Worm (Caenorhabditis elegans) whole organism, young adult: ENCODE data around the gene ugt-36.

Experiments used
- B0035.1 ChIP-seq: sonication (generic microtip); optimal IDR thresholded peaks from 2 replicates; lab custom pipeline; 2016; ENCODE audit warnings: missing genetic modification characterization, mild to moderate bottlenecking, missing compliant biosample characterization, missing genotype, missing genetic modification reagents
- C06A6.2 ChIP-seq: fragments of 200-800 bp; sonication (Bioruptor generic); conservative IDR thresholded peaks from 2 replicates; pipeline ENCODE4 v1.3.6; 2022; ENCODE audit warnings: missing genetic modification characterization, missing compliant biosample characterization
- F23B12.7 ChIP-seq: sonication (generic microtip); optimal IDR thresholded peaks from 2 replicates; lab custom pipeline; 2017; ENCODE audit warnings: missing genetic modification characterization, mild to moderate bottlenecking, missing compliant biosample characterization, antibody characterized with exemption, moderate library complexity; ENCODE audit not compliant: insufficient read depth
- F33H1.4 ChIP-seq: fragments of 200-800 bp; sonication (Bioruptor generic); IDR thresholded peaks from 2 replicates; pipeline ENCODE4 v1.3.6; 2022; ENCODE audit warnings: missing genetic modification reagents, missing genetic modification characterization, missing compliant biosample characterization
- F52B5.7 ChIP-seq: sonication (generic microtip); optimal IDR thresholded peaks from 2 replicates; lab custom pipeline; 2016; ENCODE audit warnings: mild to moderate bottlenecking, missing genetic modification characterization, missing compliant biosample characterization
- Y53F4B.3 ChIP-seq: fragments of 200-800 bp; sonication (Bioruptor generic); IDR thresholded peaks from 2 replicates; pipeline ENCODE4 v1.3.6; 2022; ENCODE audit warnings: missing genetic modification reagents, missing genetic modification characterization, missing compliant biosample characterization
- Y56A3A.18 ChIP-seq: fragments of 200-800 bp; sonication (Bioruptor generic); IDR thresholded peaks from 2 replicates; pipeline ENCODE4 v1.3.6; 2022; ENCODE audit warnings: missing genetic modification reagents, missing genetic modification characterization, missing compliant biosample characterization
- akir-1 ChIP-seq: fragments of 200-800 bp; sonication (Bioruptor generic); optimal IDR thresholded peaks from 2 replicates; lab custom pipeline; 2018; ENCODE audit warnings: mild to moderate bottlenecking, missing genetic modification characterization, moderate library complexity, missing compliant biosample characterization
- aptf-3 ChIP-seq: fragments of 200-800 bp; sonication (Bioruptor generic); IDR thresholded peaks from 2 replicates; pipeline ENCODE4 v1.3.6; 2022; ENCODE audit warnings: missing genetic modification characterization, missing compliant biosample characterization
- athp-1 ChIP-seq: sonication (generic microtip); optimal IDR thresholded peaks from 2 replicates; lab custom pipeline; 2017; ENCODE audit warnings: mild to moderate bottlenecking, missing genetic modification characterization, missing compliant biosample characterization
- attf-6 ChIP-seq: fragments of 200-800 bp; sonication (Bioruptor generic); IDR thresholded peaks from 2 replicates; pipeline ENCODE4 v1.3.6; 2022; ENCODE audit warnings: missing genetic modification reagents, missing genetic modification characterization, missing compliant biosample characterization
- ccch-3 ChIP-seq: fragments of 200-800 bp; sonication (Bioruptor generic); optimal IDR thresholded peaks from 2 replicates; lab custom pipeline; 2018; ENCODE audit warnings: mild to moderate bottlenecking, missing genetic modification characterization, missing compliant biosample characterization
- cebp-2 ChIP-seq: fragments of 200-800 bp; sonication (Bioruptor generic); IDR thresholded peaks from 2 replicates; pipeline ENCODE4 v1.3.6; 2022; ENCODE audit warnings: missing genetic modification characterization, missing compliant biosample characterization
- ceh-100 ChIP-seq: fragments of 200-800 bp; sonication (Bioruptor generic); IDR thresholded peaks from 2 replicates; pipeline ENCODE4 v1.3.6; 2022; ENCODE audit warnings: missing genetic modification reagents, missing genetic modification characterization, missing compliant biosample characterization
- ceh-91 ChIP-seq: fragments of 200-800 bp; sonication (Bioruptor generic); IDR thresholded peaks from 2 replicates; pipeline ENCODE4 v1.3.6; 2022; ENCODE audit warnings: missing genetic modification reagents, missing genetic modification characterization, missing compliant biosample characterization
- dox-1 ChIP-seq: fragments of 200-800 bp; sonication (Bioruptor generic); IDR thresholded peaks from 2 replicates; pipeline ENCODE4 v1.3.6; 2022; ENCODE audit warnings: missing genetic modification reagents, missing genetic modification characterization, missing compliant biosample characterization
- efl-1 ChIP-seq: fragments of 150-350 bp; optimal IDR thresholded peaks from 2 replicates; lab custom pipeline; 2014; ENCODE audit warnings: missing biosample characterization, missing genetic modification reagents, missing genetic modification characterization
- egl-44 ChIP-seq: fragments of 200-800 bp; sonication (Bioruptor generic); IDR thresholded peaks from 2 replicates; pipeline ENCODE4 v1.3.6; 2022; ENCODE audit warnings: missing genetic modification reagents, missing genetic modification characterization, missing compliant biosample characterization
- ekl-4 ChIP-seq: fragments of 200-800 bp; sonication (Bioruptor generic); IDR thresholded peaks from 2 replicates; pipeline ENCODE4 v1.3.6; 2022; ENCODE audit warnings: missing genetic modification reagents, missing genetic modification characterization, missing compliant biosample characterization
- ets-4 ChIP-seq: fragments of 200-800 bp; sonication (Bioruptor generic); optimal IDR thresholded peaks from 2 replicates; lab custom pipeline; 2018; ENCODE audit warnings: mild to moderate bottlenecking, missing genetic modification characterization, missing compliant biosample characterization
- hmg-1.2 ChIP-seq: fragments of 200-800 bp; sonication (Bioruptor generic); IDR thresholded peaks from 2 replicates; pipeline ENCODE4 v1.3.6; 2022; ENCODE audit warnings: missing genetic modification reagents, missing genetic modification characterization, missing compliant biosample characterization
- let-607 ChIP-seq, 2 experiments: fragments of 200-800 bp in 1 of 2; sonication (Bioruptor generic) in 1 of 2; sonication (generic microtip) in 1 of 2; optimal IDR thresholded peaks; 2 replicates each; lab custom pipeline; 2016 to 2018; ENCODE audit warnings: mild to moderate bottlenecking in 2 of 2, missing compliant biosample characterization in 2 of 2, missing genetic modification characterization in 2 of 2, moderate library complexity in 2 of 2, missing genotype in 1 of 2
- lir-1 ChIP-seq: fragments of 200-800 bp; sonication (Bioruptor generic); conservative IDR thresholded peaks from 2 replicates; pipeline ENCODE4 v1.3.6; 2022; ENCODE audit warnings: missing genetic modification reagents, missing genetic modification characterization, missing compliant biosample characterization
- lsl-1 ChIP-seq: fragments of 200-800 bp; sonication (Bioruptor generic); optimal IDR thresholded peaks from 2 replicates; lab custom pipeline; 2018; ENCODE audit warnings: mild to moderate bottlenecking, missing genetic modification characterization, moderate library complexity, missing compliant biosample characterization
- madf-10 ChIP-seq: sonication (generic microtip); optimal IDR thresholded peaks from 2 replicates; lab custom pipeline; 2016; ENCODE audit warnings: mild to moderate bottlenecking, missing genetic modification characterization, missing compliant biosample characterization
- madf-3 ChIP-seq: fragments of 200-800 bp; sonication (Bioruptor generic); IDR thresholded peaks from 2 replicates; pipeline ENCODE4 v1.3.6; 2022; ENCODE audit warnings: missing genetic modification reagents, missing genetic modification characterization, missing compliant biosample characterization
- nfyb-1 ChIP-seq: fragments of 200-800 bp; sonication (Bioruptor generic); IDR thresholded peaks from 2 replicates; pipeline ENCODE4 v1.3.6; 2022; ENCODE audit warnings: missing genetic modification reagents, missing genetic modification characterization, missing compliant biosample characterization
- nhr-27 ChIP-seq: fragments of 200-800 bp; sonication (Bioruptor generic); optimal IDR thresholded peaks from 2 replicates; lab custom pipeline; 2018; ENCODE audit warnings: mild to moderate bottlenecking, missing genetic modification characterization, moderate library complexity, missing compliant biosample characterization
- nhr-80 ChIP-seq: sonication (generic microtip); optimal IDR thresholded peaks from 2 replicates; lab custom pipeline; 2016; ENCODE audit warnings: missing genetic modification characterization, missing compliant biosample characterization
- pha-4 ChIP-seq: fragments of 150-350 bp; sonication (generic microtip); optimal IDR thresholded peaks from 2 replicates; lab custom pipeline; 2014; ENCODE audit warnings: missing biosample characterization, missing genetic modification reagents, missing genetic modification characterization
- rec-8 ChIP-seq, 2 experiments: sonication (generic microtip); optimal IDR thresholded peaks; 2 replicates each; lab custom pipeline; 2016; ENCODE audit warnings: mild to moderate bottlenecking in 2 of 2, missing genetic modification characterization in 2 of 2, missing genetic modification reagents in 2 of 2, missing genotype in 2 of 2, missing biosample characterization in 1 of 2, missing compliant biosample characterization in 1 of 2, moderate library complexity in 1 of 2
- repo-1 ChIP-seq: sonication (generic microtip); optimal IDR thresholded peaks from 2 replicates; lab custom pipeline; 2017; ENCODE audit warnings: mild to moderate bottlenecking, missing genetic modification characterization, missing compliant biosample characterization
- sea-2 ChIP-seq: fragments of 200-800 bp; sonication (Bioruptor generic); IDR thresholded peaks from 2 replicates; pipeline ENCODE4 v1.3.6; 2022; ENCODE audit warnings: missing genetic modification characterization, missing compliant biosample characterization
- snpc-1.1 ChIP-seq: sonication (generic microtip); optimal IDR thresholded peaks from 2 replicates; lab custom pipeline; 2017; ENCODE audit warnings: missing genetic modification characterization, mild to moderate bottlenecking, missing compliant biosample characterization, antibody characterized with exemption, moderate library complexity, missing genotype, missing genetic modification reagents; ENCODE audit not compliant: insufficient read depth
- sptf-2 ChIP-seq: fragments of 200-800 bp; sonication (Bioruptor generic); optimal IDR thresholded peaks from 2 replicates; lab custom pipeline; 2018; ENCODE audit warnings: mild to moderate bottlenecking, missing genetic modification characterization, missing compliant biosample characterization
- tlf-1 ChIP-seq: fragments of 200-800 bp; sonication (Bioruptor generic); optimal IDR thresholded peaks from 2 replicates; lab custom pipeline; 2018; ENCODE audit warnings: mild to moderate bottlenecking, missing genetic modification characterization, missing compliant biosample characterization
- ztf-25 ChIP-seq: fragments of 200-800 bp; sonication (Bioruptor generic); IDR thresholded peaks from 2 replicates; pipeline ENCODE4 v1.3.6; 2022; ENCODE audit warnings: missing genetic modification reagents, missing genetic modification characterization, missing compliant biosample characterization
- ztf-3 ChIP-seq: fragments of 200-800 bp; sonication (Bioruptor generic); optimal IDR thresholded peaks from 2 replicates; lab custom pipeline; 2018; ENCODE audit warnings: mild to moderate bottlenecking, missing genetic modification characterization, missing compliant biosample characterization

Gene ugt-36

DNA sequence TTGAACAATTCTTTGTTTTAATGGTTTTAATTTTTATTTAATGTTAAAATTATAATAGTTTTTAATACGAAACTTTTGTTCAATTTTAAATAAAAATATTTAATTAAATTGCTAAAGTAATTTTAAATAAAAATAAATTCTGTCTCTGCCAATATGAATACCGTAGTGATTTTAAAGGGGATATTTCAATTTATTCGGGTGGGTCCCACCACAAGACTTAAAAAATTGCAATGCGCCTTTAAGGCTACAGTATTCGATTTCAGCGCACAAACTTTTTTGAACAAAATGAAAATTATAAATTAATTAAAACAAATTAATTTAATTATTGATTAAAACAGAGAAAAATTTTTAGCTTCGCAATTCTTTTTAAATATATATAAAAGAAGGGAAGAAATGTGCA lies 32.3 kb downstream of the ugt-36 start (continued):
- peak; percentile 50 for TF ChIP-seq snpc-1.1 (tag; lab: Kevin White, UChicago)
- TF ChIP-seq F33H1.4 (GFP tag; lab: Robert Waterston, UW), result peak; percentile 93
- no peak for TF ChIP-seq ekl-4 (GFP tag; lab: Robert Waterston, UW)
- no peak for TF ChIP-seq let-607 (tag; optimal IDR thresholded peaks at IDR 0.05; lab: Kevin White, UChicago)
- peak; percentile 7 for TF ChIP-seq efl-1 (GFP tag; lab: Kevin White, UChicago)
- no peak for TF ChIP-seq tlf-1
- no peak for TF ChIP-seq athp-1 (tag; lab: Kevin White, UChicago)
- TF ChIP-seq ceh-91, result peak; percentile 51
- TF ChIP-seq Y56A3A.18, result no peak
- TF ChIP-seq madf-3 (GFP tag; lab: Robert Waterston, UW), result peak; percentile 90
- TF ChIP-seq hmg-1.2 (GFP tag; lab: Robert Waterston, UW), result no peak
- TF ChIP-seq nhr-80 (tag; lab: Kevin White, UChicago), result no peak
- no peak for TF ChIP-seq nfyb-1
- TF ChIP-seq ets-4 (GFP tag; lab: Kevin White, UChicago), result no peak
- no peak for TF ChIP-seq rec-8 (tag; optimal IDR thresholded peaks at IDR 0.05; lab: Kevin White, UChicago)
- TF ChIP-seq ztf-3 (GFP tag; lab: Kevin White, UChicago), result no peak

ce11 chrV:7199932-7200331 lies 33.1 kb downstream of the ugt-36 start, which contains the start of gene F09G2.1:
F09G2.1 (plus strand) TSS chrV:7200232.
- TF ChIP-seq nhr-27 (no peak), Y53F4B.3 (GFP tag; lab: Robert Waterston, UW) (no peak), C06A6.2 (GFP tag; lab: Robert Waterston, UW) (no peak), akir-1 (GFP tag; lab: Kevin White, UChicago) (no peak), hmg-1.2 (GFP tag; lab: Robert Waterston, UW) (no peak), lir-1 (GFP tag; lab: Robert Waterston, UW) (no peak), B0035.1 (tag; lab: Kevin White, UChicago) (no peak), lsl-1 (GFP tag; lab: Kevin White, UChicago) (no peak), ceh-91 (no peak), tlf-1 (no peak), F52B5.7 (no peak), sptf-2 (no peak), dox-1 (GFP tag; lab: Robert Waterston, UW) (no peak)

DNA sequence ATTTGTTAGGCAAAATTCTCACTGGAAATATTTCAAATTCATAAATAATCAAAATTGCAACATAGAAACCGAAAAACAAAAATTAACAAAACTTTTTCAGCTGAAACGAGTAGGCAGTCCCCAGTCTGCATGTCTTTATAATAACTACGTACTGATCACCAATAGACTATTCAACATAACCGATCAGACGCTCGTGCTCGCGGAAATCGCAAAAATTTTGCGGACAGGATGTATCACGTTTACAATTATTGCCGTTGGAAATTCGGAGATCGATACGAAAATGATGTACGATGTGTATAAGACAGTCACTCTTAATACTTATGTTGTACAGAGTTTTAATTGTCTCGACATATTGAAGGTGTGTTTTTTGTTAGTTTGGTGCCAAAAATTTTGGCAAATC lies 34.5 kb downstream of the ugt-36 start:
- no peak for TF ChIP-seq C06A6.2 (GFP tag; lab: Robert Waterston, UW)
- TF ChIP-seq pha-4, result no peak
- no peak for TF ChIP-seq egl-44
- no peak for TF ChIP-seq attf-6
- TF ChIP-seq, all 124 proteins: peak for 0

DNA sequence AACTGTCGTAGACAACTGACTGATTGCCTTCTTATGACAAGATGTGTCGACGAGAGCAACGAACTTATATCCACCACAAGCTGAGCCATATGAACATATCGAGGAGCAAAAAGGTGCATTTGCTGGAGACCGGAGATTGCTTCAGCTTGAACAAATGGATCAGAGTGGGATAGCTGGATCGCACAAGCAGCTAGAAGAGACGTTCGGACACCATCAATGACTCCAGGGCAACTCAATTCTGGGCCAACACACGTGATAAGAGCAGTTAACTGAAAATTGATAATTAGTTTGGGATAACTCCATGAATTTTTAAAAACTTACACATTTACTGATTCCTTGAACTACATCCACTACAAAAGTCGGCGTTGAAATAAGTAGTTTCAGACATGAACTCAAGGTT lies 42.2 kb downstream of the ugt-36 start:
- no peak for TF ChIP-seq nhr-80 (tag; lab: Kevin White, UChicago)
- no peak for TF ChIP-seq tlf-1
- no peak for TF ChIP-seq nhr-27
- no peak for TF ChIP-seq F23B12.7 (tag; lab: Kevin White, UChicago)
- no peak for TF ChIP-seq madf-10 (tag; lab: Kevin White, UChicago)
- TF ChIP-seq ccch-3, result no peak
- no peak for TF ChIP-seq aptf-3 (GFP tag; lab: Robert Waterston, UW)
- TF ChIP-seq repo-1 (tag; lab: Kevin White, UChicago), result no peak
- TF ChIP-seq ztf-25 (GFP tag; lab: Robert Waterston, UW), result no peak
- no peak for TF ChIP-seq ceh-100 (GFP tag; lab: Robert Waterston, UW)
- TF ChIP-seq cebp-2 (GFP tag; lab: Robert Waterston, UW), result no peak
- TF ChIP-seq sea-2 (GFP tag; lab: Robert Waterston, UW), result no peak
